Worm (Caenorhabditis elegans) whole organism, late embryonic: ENCODE results near the gene K10B4.3.

Source experiments
- C38D4.7 ChIP-seq: fragments of 200-800 bp; sonication (Bioruptor generic); optimal IDR thresholded peaks from 2 replicates; lab custom pipeline; 2018; ENCODE audit warnings: mild to moderate bottlenecking, missing genetic modification characterization, moderate library complexity, missing compliant biosample characterization
- ceh-14 ChIP-seq: sonication (generic microtip); optimal IDR thresholded peaks from 2 replicates; lab custom pipeline; 2016; ENCODE audit warnings: missing genotype, missing genetic modification characterization, missing compliant biosample characterization
- ceh-45 ChIP-seq: fragments of 200-800 bp; sonication (Bioruptor generic); IDR thresholded peaks from 2 replicates; pipeline ENCODE4 v1.3.6; 2022; ENCODE audit warnings: missing genetic modification reagents, missing genetic modification characterization, missing compliant biosample characterization
- elt-2 ChIP-seq: sonication (generic microtip); optimal IDR thresholded peaks from 2 replicates; lab custom pipeline; 2016; ENCODE audit warnings: missing genetic modification reagents, missing genetic modification characterization, missing compliant biosample characterization
- ets-4 ChIP-seq: sonication (generic microtip); optimal IDR thresholded peaks from 2 replicates; lab custom pipeline; 2016; ENCODE audit warnings: missing genetic modification characterization, missing compliant biosample characterization
- fkh-10 ChIP-seq: fragments of 150-350 bp; optimal IDR thresholded peaks from 2 replicates; lab custom pipeline; 2014; ENCODE audit warnings: missing biosample characterization, missing genetic modification reagents, missing genetic modification characterization
- madf-2 ChIP-seq: sonication (generic microtip); optimal IDR thresholded peaks from 2 replicates; lab custom pipeline; 2017; ENCODE audit warnings: missing genetic modification characterization, missing compliant biosample characterization
- pag-3 ChIP-seq: sonication (generic microtip); optimal IDR thresholded peaks from 2 replicates; lab custom pipeline; 2016; ENCODE audit warnings: missing compliant biosample characterization, missing genetic modification characterization, borderline replicate concordance
- ref-2 ChIP-seq: sonication (generic microtip); optimal IDR thresholded peaks from 2 replicates; lab custom pipeline; 2016; ENCODE audit warnings: missing genetic modification characterization, missing compliant biosample characterization
- tbx-2 ChIP-seq: sonication (generic microtip); optimal IDR thresholded peaks from 2 replicates; lab custom pipeline; 2016; ENCODE audit warnings: missing genetic modification characterization, missing compliant biosample characterization
- tbx-7 ChIP-seq: sonication (generic microtip); optimal IDR thresholded peaks from 2 replicates; lab custom pipeline; 2016; ENCODE audit warnings: missing genotype, missing genetic modification characterization, missing compliant biosample characterization
- unc-42 ChIP-seq: sonication (generic microtip); optimal IDR thresholded peaks from 2 replicates; lab custom pipeline; 2016; ENCODE audit warnings: missing genotype, missing genetic modification characterization, missing compliant biosample characterization
- unc-86 ChIP-seq: sonication (generic microtip); optimal IDR thresholded peaks from 2 replicates; lab custom pipeline; 2016; ENCODE audit warnings: missing genetic modification characterization, missing compliant biosample characterization

ce11 chrII:79166-79565, 41.9 kb downstream of the K10B4.3 start, which contains the start of gene C23H3.9:
- TF ChIP-seq unc-86 (tag; lab: Kevin White, UChicago) = no peak
- TF ChIP-seq unc-42 = no peak
- no peak for TF ChIP-seq ref-2 (tag; lab: Kevin White, UChicago)
- no peak for TF ChIP-seq tbx-7 (tag; lab: Kevin White, UChicago)
- TF ChIP-seq ets-4 (tag; lab: Kevin White, UChicago) = no peak
- no peak for TF ChIP-seq elt-2
- no peak for TF ChIP-seq tbx-2 (tag; lab: Kevin White, UChicago)
- TF ChIP-seq ceh-45 (GFP tag; lab: Robert Waterston, UW) = no peak
- no peak for TF ChIP-seq ceh-14
- TF ChIP-seq fkh-10 (GFP tag; lab: Kevin White, UChicago) = no peak
- no peak for TF ChIP-seq madf-2
- TF ChIP-seq pag-3 (tag; lab: Kevin White, UChicago) = no peak
- TF ChIP-seq C38D4.7 = no peak
